Worm (Caenorhabditis elegans): ENCODE data around the gene vep-2.

vep-2 gene

DNA sequence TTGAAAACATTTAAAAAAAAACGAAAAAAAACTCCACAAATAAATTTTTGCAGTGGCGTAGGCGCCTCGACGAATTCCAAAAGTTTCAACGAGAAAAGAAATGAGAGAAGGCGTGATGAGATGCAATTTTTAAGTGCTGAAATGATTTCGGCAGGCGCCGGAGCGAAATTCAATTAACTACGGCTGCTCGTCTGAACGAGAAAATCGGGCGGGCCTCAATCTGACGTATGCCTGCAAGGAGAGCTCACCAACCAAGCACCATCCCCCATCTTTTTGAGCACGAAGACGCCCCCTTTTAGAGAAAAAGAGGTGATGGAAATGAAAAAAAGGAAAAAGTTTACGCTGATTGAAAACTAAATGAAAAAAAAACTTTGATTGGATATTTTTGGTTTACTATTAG is 6.7 kb downstream of the vep-2 start:
- TF ChIP-seq flt-1 (GFP tag; IDR thresholded peaks at IDR 0.05) (no peak), B0310.2 (tag; optimal IDR thresholded peaks at IDR 0.05) (no peak), tra-4 (tag; optimal IDR thresholded peaks at IDR 0.05) (no peak), scrt-1 (GFP tag; IDR thresholded peaks at IDR 0.05) (no peak), tbx-11 (GFP tag; IDR thresholded peaks at IDR 0.05) (no peak), sea-1 (GFP tag; conservative IDR thresholded peaks at IDR 0.05) (no peak), ama-1 (optimal IDR thresholded peaks at IDR 0.05) (no peak), F13C5.2 (tag; optimal IDR thresholded peaks at IDR 0.05) (no peak), ceh-13 (GFP tag; optimal IDR thresholded peaks at IDR 0.05) (no peak), pes-1 (GFP tag; IDR thresholded peaks at IDR 0.05) (no peak), hmbx-1 (tag; optimal IDR thresholded peaks at IDR 0.05) (no peak), ceh-36 (tag; optimal IDR thresholded peaks at IDR 0.05) (no peak), ets-7 (tag; optimal IDR thresholded peaks at IDR 0.05) (no peak), hmg-4 (GFP tag; optimal IDR thresholded peaks at IDR 0.05) (no peak), aly-1 (tag; optimal IDR thresholded peaks at IDR 0.05) (no peak), tbx-37 (GFP tag; conservative IDR thresholded peaks at IDR 0.05) (no peak)

DNA sequence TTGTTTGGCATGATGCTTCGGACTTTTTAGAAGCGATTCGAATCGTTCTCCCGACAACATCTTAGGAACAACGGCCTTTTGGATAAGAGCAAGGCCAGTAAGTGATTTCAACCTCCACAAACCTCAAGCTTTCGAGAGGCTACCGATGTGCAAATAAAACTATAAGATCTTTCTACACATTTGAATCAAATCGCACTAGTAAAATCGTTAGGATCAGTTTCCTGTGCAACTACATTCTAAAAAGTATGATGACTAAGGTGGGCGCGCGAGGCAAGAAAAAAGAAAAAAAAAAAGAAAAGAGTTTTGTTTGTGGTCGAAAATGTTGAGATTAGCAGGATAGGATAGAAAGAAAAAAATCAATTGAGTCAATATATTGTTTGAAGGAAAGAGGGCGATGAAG is 16.7 kb downstream of the vep-2 start, which contains the start of gene tmem-24:
tmem-24 (minus strand) TSS at position 101 of the 400 bp plus-strand sequence.
- TF ChIP-seq B0310.2 (tag; optimal IDR thresholded peaks at IDR 0.05), result no peak
- TF ChIP-seq flt-1 (GFP tag; IDR thresholded peaks at IDR 0.05), result no peak
- no peak for TF ChIP-seq aly-1 (tag; optimal IDR thresholded peaks at IDR 0.05)
- no peak for TF ChIP-seq hnd-1 (tag; optimal IDR thresholded peaks at IDR 0.05)
- TF ChIP-seq ceh-13 (GFP tag; optimal IDR thresholded peaks at IDR 0.05), result no peak
- no peak for TF ChIP-seq hmbx-1 (tag; optimal IDR thresholded peaks at IDR 0.05)
- no peak for TF ChIP-seq hmg-4 (GFP tag; optimal IDR thresholded peaks at IDR 0.05)
- no peak for TF ChIP-seq scrt-1 (GFP tag; IDR thresholded peaks at IDR 0.05)
- no peak for TF ChIP-seq ets-7 (tag; optimal IDR thresholded peaks at IDR 0.05)
- TF ChIP-seq tbx-11 (GFP tag; IDR thresholded peaks at IDR 0.05), result no peak
- TF ChIP-seq F13C5.2 (tag; optimal IDR thresholded peaks at IDR 0.05), result no peak
- TF ChIP-seq ceh-36 (tag; optimal IDR thresholded peaks at IDR 0.05), result no peak
- TF ChIP-seq pes-1 (GFP tag; IDR thresholded peaks at IDR 0.05), result no peak
- TF ChIP-seq tbx-37 (GFP tag; conservative IDR thresholded peaks at IDR 0.05), result no peak
- TF ChIP-seq sea-1 (GFP tag; conservative IDR thresholded peaks at IDR 0.05), result no peak
- TF ChIP-seq tra-4 (tag; optimal IDR thresholded peaks at IDR 0.05), result no peak
- TF ChIP-seq ama-1 (optimal IDR thresholded peaks at IDR 0.05), result no peak

DNA sequence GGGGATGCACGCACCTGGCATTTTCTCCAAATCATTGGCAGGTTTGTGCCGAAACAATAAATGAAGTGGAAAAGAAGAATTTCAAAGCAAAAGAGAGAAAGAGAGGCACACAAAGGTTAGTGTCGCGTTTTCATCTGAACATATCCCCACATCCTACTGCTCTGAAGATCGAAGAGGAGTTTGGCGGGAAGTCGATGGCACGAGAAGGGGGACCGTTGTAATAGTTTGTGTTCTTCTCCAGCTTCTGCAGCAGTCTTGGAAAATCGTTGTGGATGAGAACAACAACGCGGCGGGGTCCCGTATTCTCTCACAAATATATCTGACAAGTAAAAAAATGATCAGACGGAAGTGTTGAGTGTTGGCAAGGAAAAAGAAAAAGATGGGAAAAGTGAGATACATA is 17.8 kb downstream of the vep-2 start:
- no peak for TF ChIP-seq hmbx-1 (tag; optimal IDR thresholded peaks at IDR 0.05)
- no peak for TF ChIP-seq scrt-1 (GFP tag; IDR thresholded peaks at IDR 0.05)
- TF ChIP-seq tbx-11 (GFP tag; IDR thresholded peaks at IDR 0.05), result no peak
- no peak for TF ChIP-seq hmg-4 (GFP tag; optimal IDR thresholded peaks at IDR 0.05)
- no peak for TF ChIP-seq F13C5.2 (tag; optimal IDR thresholded peaks at IDR 0.05)

DNA sequence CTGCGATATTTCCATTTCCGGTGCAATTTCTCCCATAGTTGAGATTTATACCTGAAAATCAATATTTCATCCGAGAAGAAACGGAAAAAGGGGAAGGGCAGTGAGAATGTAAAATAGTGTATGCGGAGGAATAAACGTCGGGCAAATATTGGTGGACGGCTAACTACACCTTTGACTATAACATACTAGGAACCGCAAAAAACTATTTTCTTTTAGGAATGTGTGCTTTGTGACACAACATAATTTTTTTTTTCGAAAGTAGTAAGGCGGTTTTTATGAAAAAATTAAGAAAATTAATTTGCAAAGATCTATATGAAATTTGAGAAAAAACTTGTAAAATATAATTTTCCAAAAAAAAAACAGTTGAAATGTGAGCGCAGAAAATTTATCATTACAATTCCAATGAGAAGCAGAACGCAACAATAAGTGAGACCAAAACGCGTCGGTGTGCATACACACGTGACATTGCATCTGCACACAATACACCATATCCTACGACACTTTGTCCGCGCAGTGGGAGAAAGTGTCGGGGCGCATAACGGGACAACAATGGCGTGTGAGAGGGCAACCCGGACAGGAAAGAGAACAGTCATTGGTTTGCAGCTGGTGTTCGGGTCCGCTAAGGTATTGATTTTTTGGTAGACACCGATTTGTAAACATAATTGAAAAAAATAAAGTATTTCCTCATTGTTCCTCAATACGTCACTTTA is 22.1 kb downstream of the vep-2 start, which contains the start of the genes sax-1 and R11G1.2:
sax-1 (minus strand) TSS at position 51 of the 710 bp plus-strand sequence.
R11G1.2 (plus strand) TSS at position 515 of the 710 bp plus-strand sequence.
- TF ChIP-seq tra-4 (tag; optimal IDR thresholded peaks at IDR 0.05) (no peak), hmg-4 (GFP tag; optimal IDR thresholded peaks at IDR 0.05) (peak; percentile 56), hmbx-1 (tag; optimal IDR thresholded peaks at IDR 0.05) (no peak)

DNA sequence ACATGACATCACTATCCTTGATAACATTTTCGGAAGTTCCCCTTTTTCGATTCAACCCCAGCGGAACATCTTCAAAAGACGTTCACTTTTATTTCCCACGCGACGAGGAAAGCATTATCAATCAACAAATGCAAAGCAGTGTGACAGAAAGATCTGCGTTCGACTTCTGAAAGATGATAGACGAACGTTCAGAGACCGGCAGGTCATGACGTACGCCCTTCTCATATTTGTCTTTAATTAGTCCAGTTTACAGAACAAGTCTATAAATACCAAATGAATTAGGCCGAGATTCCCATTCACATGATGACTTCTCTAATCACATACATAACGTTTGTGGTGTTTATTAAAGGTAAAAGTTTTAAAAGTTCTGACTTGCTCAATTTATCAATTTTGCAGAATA is 26.5 kb downstream of the vep-2 start, which contains the start of gene R11G1.11:
R11G1.11 (plus strand) TSS at position 301 of the 400 bp plus-strand sequence.
- TF ChIP-seq scrt-1 (GFP tag; IDR thresholded peaks at IDR 0.05) (no peak), tbx-37 (GFP tag; conservative IDR thresholded peaks at IDR 0.05) (no peak), sea-1 (GFP tag; conservative IDR thresholded peaks at IDR 0.05) (no peak), hmg-4 (GFP tag; optimal IDR thresholded peaks at IDR 0.05) (no peak), ets-7 (tag; optimal IDR thresholded peaks at IDR 0.05) (no peak), aly-1 (tag; optimal IDR thresholded peaks at IDR 0.05) (no peak), hnd-1 (tag; optimal IDR thresholded peaks at IDR 0.05) (no peak), hmbx-1 (tag; optimal IDR thresholded peaks at IDR 0.05) (no peak), pes-1 (GFP tag; IDR thresholded peaks at IDR 0.05) (no peak), flt-1 (GFP tag; IDR thresholded peaks at IDR 0.05) (no peak), tra-4 (tag; optimal IDR thresholded peaks at IDR 0.05) (no peak), ceh-36 (tag; optimal IDR thresholded peaks at IDR 0.05) (no peak), tbx-11 (GFP tag; IDR thresholded peaks at IDR 0.05) (no peak), ama-1 (optimal IDR thresholded peaks at IDR 0.05) (no peak)

DNA sequence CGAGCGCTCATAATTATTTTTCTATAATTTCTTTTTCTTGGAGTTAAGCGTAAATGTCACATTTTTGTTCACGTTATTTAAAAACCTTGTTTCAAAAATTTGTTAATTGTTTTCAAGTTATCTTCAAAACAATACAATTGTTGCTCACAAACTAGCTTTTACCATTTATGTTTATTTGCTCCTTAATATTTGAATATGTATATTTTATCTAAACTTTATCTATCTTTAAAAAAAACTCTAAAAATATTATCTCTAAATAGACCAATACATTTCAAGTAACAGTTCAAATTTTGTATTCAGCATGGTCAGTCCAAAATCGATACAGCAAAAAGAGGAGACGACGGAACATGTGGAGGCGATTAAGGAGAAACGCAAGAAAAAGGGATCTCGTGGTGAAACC is 27.9 kb downstream of the vep-2 start, which contains the start of gene R11G1.7:
R11G1.7 (plus strand) TSS at position 301 of the 400 bp plus-strand sequence.
- TF ChIP-seq ceh-36 (tag; optimal IDR thresholded peaks at IDR 0.05) (no peak), tbx-11 (GFP tag; IDR thresholded peaks at IDR 0.05) (no peak), ets-7 (tag; optimal IDR thresholded peaks at IDR 0.05) (no peak)

DNA sequence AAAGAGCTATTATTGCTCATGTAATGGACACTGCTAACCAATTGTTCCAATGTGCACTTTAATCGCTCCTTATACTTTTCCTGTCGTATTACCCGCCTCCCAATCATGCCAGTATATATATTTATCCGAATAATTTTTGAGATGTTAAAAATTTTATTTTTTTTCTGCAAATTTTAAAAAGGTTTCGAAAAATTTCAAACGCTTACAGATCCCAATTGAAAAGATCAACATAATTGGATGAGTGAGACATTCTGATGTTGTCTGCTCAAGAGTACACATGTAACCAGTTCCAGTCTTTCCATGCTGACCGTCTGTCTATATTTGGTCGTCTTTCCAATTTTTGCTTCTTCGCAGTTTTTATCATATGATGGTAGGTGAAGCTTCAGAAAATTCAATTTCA is 31.1 kb downstream of the vep-2 start, which contains the start of gene R11G1.1:
R11G1.1 (plus strand) TSS at position 301 of the 400 bp plus-strand sequence.
- TF ChIP-seq aly-1 (tag; optimal IDR thresholded peaks at IDR 0.05) (no peak), hnd-1 (tag; optimal IDR thresholded peaks at IDR 0.05) (no peak), sea-1 (GFP tag; conservative IDR thresholded peaks at IDR 0.05) (no peak), F13C5.2 (tag; optimal IDR thresholded peaks at IDR 0.05) (no peak), tbx-11 (GFP tag; IDR thresholded peaks at IDR 0.05) (no peak), ceh-36 (tag; optimal IDR thresholded peaks at IDR 0.05) (no peak), B0310.2 (tag; optimal IDR thresholded peaks at IDR 0.05) (no peak), ama-1 (optimal IDR thresholded peaks at IDR 0.05) (no peak), ceh-13 (GFP tag; optimal IDR thresholded peaks at IDR 0.05) (no peak), hmg-4 (GFP tag; optimal IDR thresholded peaks at IDR 0.05) (no peak)

DNA sequence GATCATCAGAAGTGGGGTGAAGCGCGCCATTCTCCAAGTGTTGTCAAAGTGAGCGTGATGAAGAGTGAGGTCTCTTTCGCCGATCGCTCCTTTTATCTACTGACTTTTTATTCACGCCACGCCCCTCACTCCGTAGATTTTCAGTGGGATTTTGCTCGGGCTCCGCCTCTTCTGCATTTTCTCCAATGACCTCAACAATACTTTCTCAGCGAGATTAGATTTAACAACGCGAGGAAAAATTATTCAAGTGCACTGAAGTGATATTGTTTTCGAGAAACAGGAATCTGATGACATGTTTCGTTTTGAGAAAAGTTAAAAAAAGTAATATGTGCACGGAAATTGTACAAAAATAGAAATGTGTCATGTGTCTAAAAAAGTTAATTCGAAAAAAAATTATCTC is 40.7 kb downstream of the vep-2 start, which contains the start of gene snet-1:
snet-1 (minus strand) TSS at position 101 of the 400 bp plus-strand sequence.
- TF ChIP-seq hmg-4 (GFP tag; optimal IDR thresholded peaks at IDR 0.05) (no peak), ceh-13 (GFP tag; optimal IDR thresholded peaks at IDR 0.05) (no peak), sea-1 (GFP tag; conservative IDR thresholded peaks at IDR 0.05) (no peak), tra-4 (tag; optimal IDR thresholded peaks at IDR 0.05) (no peak), ama-1 (optimal IDR thresholded peaks at IDR 0.05) (no peak), flt-1 (GFP tag; IDR thresholded peaks at IDR 0.05) (no peak), hmbx-1 (tag; optimal IDR thresholded peaks at IDR 0.05) (no peak), B0310.2 (tag; optimal IDR thresholded peaks at IDR 0.05) (no peak), tbx-11 (GFP tag; IDR thresholded peaks at IDR 0.05) (no peak), ets-7 (tag; optimal IDR thresholded peaks at IDR 0.05) (no peak), F13C5.2 (tag; optimal IDR thresholded peaks at IDR 0.05) (no peak), scrt-1 (GFP tag; IDR thresholded peaks at IDR 0.05) (no peak)

Data from whole organism, early embryonic.